Worm (Caenorhabditis elegans) whole organism, young adult: ENCODE measurements around the gene T04A11.4.

ENCODE experiments used
- attf-5 ChIP-seq: fragments of 200-800 bp; sonication (Bioruptor generic); optimal IDR thresholded peaks from 2 replicates; lab custom pipeline; 2018; ENCODE audit warnings: mild to moderate bottlenecking, missing genetic modification characterization, missing compliant biosample characterization
- ceh-100 ChIP-seq: fragments of 200-800 bp; sonication (Bioruptor generic); IDR thresholded peaks from 2 replicates; pipeline ENCODE4 v1.3.6; 2022; ENCODE audit warnings: missing genetic modification reagents, missing genetic modification characterization, missing compliant biosample characterization
- ceh-40 ChIP-seq: fragments of 200-800 bp; sonication (Bioruptor generic); IDR thresholded peaks from 2 replicates; pipeline ENCODE4 v1.3.6; 2022; ENCODE audit warnings: missing genetic modification characterization, missing compliant biosample characterization
- die-1 ChIP-seq: sonication (generic microtip); optimal IDR thresholded peaks from 2 replicates; lab custom pipeline; 2016; ENCODE audit warnings: missing genotype, mild to moderate bottlenecking, missing genetic modification characterization, missing compliant biosample characterization
- dpl-1 ChIP-seq: fragments of 150-350 bp; optimal IDR thresholded peaks from 2 replicates; lab custom pipeline; 2014; ENCODE audit warnings: missing biosample characterization, missing genetic modification reagents, missing genetic modification characterization
- lag-1 ChIP-seq: fragments of 200-800 bp; sonication (Bioruptor generic); IDR thresholded peaks from 2 replicates; pipeline ENCODE4 v1.3.6; 2022; ENCODE audit warnings: missing genetic modification reagents, missing genetic modification characterization, missing compliant biosample characterization
- lin-35 ChIP-seq, 3 experiments: fragments of 150-350 bp in 2 of 3; sonication (generic microtip) in 1 of 3; optimal IDR thresholded peaks; 2 replicates each; lab custom pipeline; 2014 to 2018; ENCODE audit warnings: missing biosample characterization in 3 of 3, missing genetic modification characterization in 3 of 3, missing genetic modification reagents in 3 of 3
- pha-4 ChIP-seq: fragments of 150-350 bp; sonication (generic microtip); optimal IDR thresholded peaks from 2 replicates; lab custom pipeline; 2014; ENCODE audit warnings: missing biosample characterization, missing genetic modification reagents, missing genetic modification characterization
- rec-8 ChIP-seq, 2 experiments: sonication (generic microtip); optimal IDR thresholded peaks; 2 replicates each; lab custom pipeline; 2016; ENCODE audit warnings: mild to moderate bottlenecking in 2 of 2, missing genetic modification characterization in 2 of 2, missing genetic modification reagents in 2 of 2, missing genotype in 2 of 2, missing biosample characterization in 1 of 2, missing compliant biosample characterization in 1 of 2, moderate library complexity in 1 of 2
- sea-2 ChIP-seq: fragments of 200-800 bp; sonication (Bioruptor generic); IDR thresholded peaks from 2 replicates; pipeline ENCODE4 v1.3.6; 2022; ENCODE audit warnings: missing genetic modification characterization, missing compliant biosample characterization
- snpc-4 ChIP-seq, 5 experiments: fragments of 150-350 bp in 1 of 5; sonication (generic microtip) in 4 of 5; optimal IDR thresholded peaks; 2 replicates each; lab custom pipeline; 2014 to 2018; ENCODE audit warnings: missing genetic modification characterization in 5 of 5, missing biosample characterization in 3 of 5, antibody characterized with exemption in 2 of 5, mild to moderate bottlenecking in 2 of 5, missing compliant biosample characterization in 2 of 5, missing genotype in 2 of 5, moderate library complexity in 2 of 5, missing genetic modification reagents in 1 of 5
- somi-1 ChIP-seq: fragments of 200-800 bp; sonication (Bioruptor generic); optimal IDR thresholded peaks from 2 replicates; lab custom pipeline; 2018; ENCODE audit warnings: mild to moderate bottlenecking, missing genetic modification characterization, missing compliant biosample characterization
- ztf-22 ChIP-seq: fragments of 200-800 bp; sonication (Bioruptor generic); optimal IDR thresholded peaks from 2 replicates; lab custom pipeline; 2018; ENCODE audit warnings: mild to moderate bottlenecking, missing genetic modification characterization, moderate library complexity, missing compliant biosample characterization

DNA sequence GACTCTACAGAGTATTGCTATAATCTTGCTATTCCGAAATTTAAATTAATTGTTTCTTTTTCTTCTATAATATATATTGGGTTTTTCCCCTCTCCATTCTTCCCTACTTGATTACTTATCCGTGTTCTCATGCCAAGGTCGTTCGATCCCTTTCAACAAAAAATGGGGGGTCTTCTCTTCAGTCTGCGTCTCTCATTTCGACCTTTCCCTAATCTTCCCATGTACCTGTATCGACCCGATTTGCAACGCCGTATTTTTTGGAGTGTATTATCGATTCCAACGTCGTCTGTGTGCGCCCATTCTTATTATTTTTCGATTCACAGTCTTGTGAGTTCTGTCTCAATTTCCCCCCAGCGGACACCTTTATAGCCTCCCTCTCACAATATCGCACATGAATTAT, 16.6 kb downstream of the T04A11.4 start:
- TF ChIP-seq snpc-4 (GFP tag; optimal IDR thresholded peaks at IDR 0.05; lab: Kevin White, UChicago) = no peak
- no peak for TF ChIP-seq snpc-4 (tag; optimal IDR thresholded peaks at IDR 0.05; lab: Kevin White, UChicago)
- no peak for TF ChIP-seq ceh-40 (GFP tag; lab: Robert Waterston, UW)
- TF ChIP-seq die-1 (tag; lab: Kevin White, UChicago) = no peak
- no peak for TF ChIP-seq sea-2 (GFP tag; lab: Robert Waterston, UW)
- no peak for TF ChIP-seq ztf-22 (GFP tag; lab: Kevin White, UChicago)
- TF ChIP-seq attf-5 (GFP tag; lab: Kevin White, UChicago) = no peak
- no peak for TF ChIP-seq ceh-100 (GFP tag; lab: Robert Waterston, UW)
- no peak for TF ChIP-seq rec-8 (tag; optimal IDR thresholded peaks at IDR 0.05; lab: Kevin White, UChicago)
- TF ChIP-seq pha-4 = no peak
- no peak for TF ChIP-seq dpl-1 (GFP tag; lab: Kevin White, UChicago)
- no peak for TF ChIP-seq lin-35 (GFP tag; optimal IDR thresholded peaks at IDR 0.05; lab: Kevin White, UChicago)
- no peak for TF ChIP-seq lag-1 (GFP tag; lab: Robert Waterston, UW)
- no peak for TF ChIP-seq somi-1
